Fruit fly (Drosophila melanogaster): ENCODE data around the gene mbo.

DNA sequence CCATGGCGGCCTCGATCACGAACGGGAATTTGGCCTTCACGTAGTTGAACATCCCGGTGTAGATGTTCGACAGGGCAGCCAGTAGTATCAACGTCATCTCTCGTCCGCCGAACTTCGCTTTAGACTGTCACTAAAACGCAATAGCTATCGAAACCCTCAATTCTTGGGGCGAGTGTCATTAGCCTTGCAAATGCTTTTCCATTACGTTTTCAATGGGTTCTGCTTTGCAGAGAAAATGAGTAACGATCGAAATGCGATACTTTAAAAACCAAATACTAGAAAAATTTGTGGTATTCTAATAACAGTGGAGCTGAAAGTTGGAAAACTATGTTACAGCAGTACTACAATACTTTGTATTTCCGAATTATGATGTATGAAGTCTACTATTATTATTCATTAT is 2.7 kb downstream of the mbo start, which contains the start of gene CG43630:
- TF ChIP-seq CG8478 (optimal IDR thresholded peaks at IDR 0.05) = no peak
- TF ChIP-seq CTCF (optimal IDR thresholded peaks at IDR 0.05) = no peak

Data from S2 (cell line).